Worm (Caenorhabditis elegans) whole organism, early embryonic: ENCODE results near the gene C17E7.13.

ENCODE experiments used
- F13C5.2 ChIP-seq: sonication (generic microtip); optimal IDR thresholded peaks from 2 replicates; lab custom pipeline; 2017; ENCODE audit warnings: mild to moderate bottlenecking, missing genetic modification characterization, inconsistent platforms, missing compliant biosample characterization
- ama-1 ChIP-seq: fragments of 150-350 bp; optimal IDR thresholded peaks from 2 replicates; lab custom pipeline; 2014
- ceh-36 ChIP-seq: sonication (generic microtip); optimal IDR thresholded peaks from 2 replicates; lab custom pipeline; 2016; ENCODE audit warnings: missing genetic modification characterization, inconsistent platforms, missing compliant biosample characterization
- flt-1 ChIP-seq: fragments of 200-800 bp; sonication (Bioruptor generic); IDR thresholded peaks from 2 replicates; pipeline ENCODE4 v1.3.6; 2022; ENCODE audit warnings: missing genetic modification characterization, missing compliant biosample characterization
- hmbx-1 ChIP-seq: sonication (generic microtip); optimal IDR thresholded peaks from 2 replicates; lab custom pipeline; 2016; ENCODE audit warnings: mild to moderate bottlenecking, missing genetic modification characterization, missing compliant biosample characterization
- hmg-4 ChIP-seq: fragments of 200-800 bp; sonication (Bioruptor generic); optimal IDR thresholded peaks from 2 replicates; lab custom pipeline; 2018; ENCODE audit warnings: mild to moderate bottlenecking, missing genetic modification characterization, missing compliant biosample characterization
- pes-1 ChIP-seq: fragments of 200-800 bp; sonication (Bioruptor generic); IDR thresholded peaks from 2 replicates; pipeline ENCODE4 v1.3.6; 2022; ENCODE audit warnings: missing genetic modification reagents, missing genetic modification characterization, missing compliant biosample characterization
- scrt-1 ChIP-seq: fragments of 200-800 bp; sonication (Bioruptor generic); IDR thresholded peaks from 2 replicates; pipeline ENCODE4 v1.3.6; 2022; ENCODE audit warnings: missing genetic modification characterization, missing compliant biosample characterization
- tbx-37 ChIP-seq: fragments of 200-800 bp; sonication (Bioruptor generic); conservative IDR thresholded peaks from 2 replicates; pipeline ENCODE4 v1.3.6; 2022; ENCODE audit warnings: missing genetic modification reagents, missing genetic modification characterization, missing compliant biosample characterization
- tra-4 ChIP-seq: sonication (generic microtip); optimal IDR thresholded peaks from 2 replicates; lab custom pipeline; 2017; ENCODE audit warnings: missing genetic modification characterization, missing compliant biosample characterization

DNA sequence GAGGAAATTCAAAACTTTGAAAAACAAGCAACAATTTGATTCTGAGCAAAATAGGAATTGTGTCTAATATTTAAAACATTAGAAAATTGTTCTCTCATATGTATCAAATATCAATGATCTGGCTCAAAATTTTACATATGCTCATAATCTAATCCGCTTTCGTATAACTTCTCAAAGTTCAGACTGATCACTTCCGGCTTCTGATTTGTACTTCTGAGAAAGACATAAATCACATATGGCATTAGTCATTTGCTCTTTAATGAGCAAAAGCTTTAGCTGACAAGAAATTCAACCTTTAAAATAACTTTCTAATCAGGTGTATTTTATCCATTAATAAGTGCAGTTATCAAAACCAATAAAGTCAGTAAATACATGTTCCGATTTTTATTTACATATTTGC is 33.2 kb downstream of the C17E7.13 start:
- no peak for TF ChIP-seq ama-1 (lab: Kevin White, UChicago)
- no peak for TF ChIP-seq pes-1 (GFP tag; lab: Robert Waterston, UW)
- no peak for TF ChIP-seq hmbx-1
- no peak for TF ChIP-seq flt-1 (GFP tag; lab: Robert Waterston, UW)
- no peak for TF ChIP-seq ceh-36 (tag; lab: Kevin White, UChicago)
- TF ChIP-seq tra-4 (tag; lab: Kevin White, UChicago) = no peak
- no peak for TF ChIP-seq hmg-4 (GFP tag; lab: Kevin White, UChicago)
- no peak for TF ChIP-seq scrt-1 (GFP tag; lab: Robert Waterston, UW)
- no peak for TF ChIP-seq tbx-37 (GFP tag; lab: Robert Waterston, UW)
- TF ChIP-seq F13C5.2 (tag; lab: Kevin White, UChicago) = no peak
